Fruit fly (Drosophila melanogaster) whole organism, embryonic: ENCODE results near the gene Surf1.

ENCODE experiments used
- Blimp-1 ChIP-seq: fragments of 200-800 bp; sonication (Bioruptor generic); optimal IDR thresholded peaks from 3 replicates; lab custom pipeline; 2018; ENCODE audit warnings: missing biosample characterization, missing genetic modification characterization, mild to moderate bottlenecking, moderate library complexity, missing genetic modification reagents
- CG10979 ChIP-seq: fragments of 200-800 bp; sonication (Bioruptor generic); optimal IDR thresholded peaks from 2 replicates; lab custom pipeline; 2018; ENCODE audit warnings: missing biosample characterization, mild to moderate bottlenecking, missing genetic modification characterization, moderate library complexity
- CG11504 ChIP-seq: fragments of 200-800 bp; sonication (Bioruptor generic); optimal IDR thresholded peaks from 3 replicates; lab custom pipeline; 2019; ENCODE audit warnings: missing biosample characterization, mild to moderate bottlenecking, missing genetic modification characterization, moderate library complexity
- CG12659 ChIP-seq: fragments of 200-800 bp; sonication (Bioruptor generic); optimal IDR thresholded peaks from 3 replicates; lab custom pipeline; 2017; ENCODE audit warnings: mild to moderate bottlenecking, missing biosample characterization, missing genetic modification reagents, missing genetic modification characterization
- CG15601 ChIP-seq: fragments of 200-800 bp; sonication (Bioruptor generic); optimal IDR thresholded peaks from 3 replicates; lab custom pipeline; 2019; ENCODE audit warnings: missing biosample characterization, mild to moderate bottlenecking, missing genetic modification characterization, moderate library complexity
- CG17328 ChIP-seq: fragments of 200-800 bp; sonication (Bioruptor generic); IDR thresholded peaks from 2 replicates; pipeline ENCODE4 v1.3.6; 2022; ENCODE audit warnings: missing biosample characterization, missing genetic modification characterization
- CG17359 ChIP-seq: fragments of 200-800 bp; sonication (Bioruptor generic); optimal IDR thresholded peaks from 3 replicates; lab custom pipeline; 2018; ENCODE audit warnings: missing biosample characterization, mild to moderate bottlenecking, missing genetic modification characterization, moderate library complexity
- CG17361 ChIP-seq: fragments of 200-800 bp; sonication (Bioruptor generic); IDR thresholded peaks from 3 replicates; pipeline ENCODE4 v1.3.6; 2022; ENCODE audit warnings: missing biosample characterization, missing genetic modification characterization
- CG30403 ChIP-seq: fragments of 200-800 bp; sonication (Bioruptor generic); optimal IDR thresholded peaks from 3 replicates; lab custom pipeline; 2016; ENCODE audit warnings: missing biosample characterization, missing genetic modification characterization
- CG31441 ChIP-seq: fragments of 200-800 bp; sonication (Bioruptor generic); IDR thresholded peaks from 2 replicates; pipeline ENCODE4 v1.3.6; 2022; ENCODE audit warnings: missing biosample characterization, missing genetic modification characterization
- CG3407 ChIP-seq: fragments of 200-800 bp; sonication (Bioruptor generic); optimal IDR thresholded peaks from 2 replicates; lab custom pipeline; 2018; ENCODE audit warnings: missing biosample characterization, mild to moderate bottlenecking, missing genetic modification characterization
- CG4617 ChIP-seq: fragments of 200-800 bp; sonication (Bioruptor generic); optimal IDR thresholded peaks from 3 replicates; lab custom pipeline; 2016; ENCODE audit warnings: missing biosample characterization, missing genetic modification characterization, borderline replicate concordance
- CG6654 ChIP-seq: fragments of 200-800 bp; sonication (Bioruptor generic); optimal IDR thresholded peaks from 2 replicates; lab custom pipeline; 2017; ENCODE audit warnings: missing biosample characterization, mild to moderate bottlenecking, missing genetic modification characterization
- CG7839 ChIP-seq: fragments of 200-800 bp; sonication (Bioruptor generic); optimal IDR thresholded peaks from 3 replicates; lab custom pipeline; 2018; ENCODE audit warnings: missing biosample characterization, mild to moderate bottlenecking, missing genetic modification characterization, moderate library complexity
- CTCF ChIP-seq: fragments of 200-800 bp; sonication (Bioruptor generic); optimal IDR thresholded peaks from 2 replicates; lab custom pipeline; 2017; ENCODE audit warnings: missing biosample characterization, mild to moderate bottlenecking, missing genetic modification characterization, moderate library complexity
- Dbx ChIP-seq: fragments of 200-800 bp; sonication (Bioruptor generic); IDR thresholded peaks from 3 replicates; pipeline ENCODE4 v1.3.6; 2022; ENCODE audit warnings: missing biosample characterization, missing genetic modification characterization
- E2f2 ChIP-seq: fragments of 200-800 bp; sonication (Bioruptor generic); IDR thresholded peaks from 2 replicates; pipeline ENCODE4 v1.3.6; 2022; ENCODE audit warnings: missing biosample characterization, missing genetic modification characterization
- Elba2 ChIP-seq: fragments of 200-800 bp; sonication (Bioruptor generic); optimal IDR thresholded peaks from 3 replicates; lab custom pipeline; 2016; ENCODE audit warnings: missing biosample characterization, missing genetic modification characterization
- HLH3B ChIP-seq: fragments of 200-800 bp; sonication (Bioruptor generic); IDR thresholded peaks from 2 replicates; pipeline ENCODE4 v1.3.6; 2022; ENCODE audit warnings: missing biosample characterization, missing genetic modification characterization
- MESR4 ChIP-seq: fragments of 200-800 bp; sonication (Bioruptor generic); optimal IDR thresholded peaks from 2 replicates; lab custom pipeline; 2018; ENCODE audit warnings: missing biosample characterization, mild to moderate bottlenecking, missing genetic modification characterization, moderate library complexity
- Meics ChIP-seq: fragments of 200-800 bp; sonication (Bioruptor generic); optimal IDR thresholded peaks from 2 replicates; lab custom pipeline; 2017; ENCODE audit warnings: missing biosample characterization, mild to moderate bottlenecking, missing genetic modification characterization
- Ptx1 ChIP-seq: fragments of 200-800 bp; sonication (Bioruptor generic); IDR thresholded peaks from 2 replicates; pipeline ENCODE4 v1.3.6; 2022; ENCODE audit warnings: missing biosample characterization, missing genetic modification characterization
- Rfx ChIP-seq: fragments of 200-800 bp; sonication (Bioruptor generic); IDR thresholded peaks from 2 replicates; pipeline ENCODE4 v1.3.6; 2022; ENCODE audit warnings: missing biosample characterization, missing genetic modification characterization
- Rx ChIP-seq: fragments of 200-800 bp; sonication (Bioruptor generic); IDR thresholded peaks from 2 replicates; pipeline ENCODE4 v1.3.6; 2022; ENCODE audit warnings: missing biosample characterization, missing genetic modification characterization
- Sox102F ChIP-seq: fragments of 200-800 bp; sonication (Bioruptor generic); optimal IDR thresholded peaks from 2 replicates; lab custom pipeline; 2018; ENCODE audit warnings: missing biosample characterization, mild to moderate bottlenecking, missing genetic modification characterization, moderate library complexity
- caup ChIP-seq: fragments of 200-800 bp; sonication (Bioruptor generic); optimal IDR thresholded peaks from 3 replicates; lab custom pipeline; 2017; ENCODE audit warnings: missing biosample characterization, mild to moderate bottlenecking, missing genetic modification characterization, moderate library complexity; ENCODE audit not compliant: severe bottlenecking
- crol ChIP-seq: fragments of 200-800 bp; sonication (Bioruptor generic); IDR thresholded peaks from 2 replicates; pipeline ENCODE4 v1.3.6; 2022; ENCODE audit warnings: missing biosample characterization, missing genetic modification characterization
- da ChIP-seq: fragments of 200-800 bp; sonication (Bioruptor generic); optimal IDR thresholded peaks from 2 replicates; lab custom pipeline; 2016; ENCODE audit warnings: missing biosample characterization, missing genetic modification characterization
- dimm ChIP-seq: fragments of 200-800 bp; sonication (Bioruptor generic); IDR thresholded peaks from 2 replicates; pipeline ENCODE4 v1.3.6; 2022; ENCODE audit warnings: missing biosample characterization, missing genetic modification characterization
- dmrt99B ChIP-seq: fragments of 200-800 bp; sonication (Bioruptor generic); optimal IDR thresholded peaks from 2 replicates; lab custom pipeline; 2018; ENCODE audit warnings: missing biosample characterization, mild to moderate bottlenecking, missing genetic modification characterization, moderate library complexity
- dysf ChIP-seq: fragments of 200-800 bp; sonication (Bioruptor generic); IDR thresholded peaks from 3 replicates; pipeline ENCODE4 v1.3.6; 2022; ENCODE audit warnings: missing biosample characterization, missing genetic modification characterization
- eyg ChIP-seq: fragments of 200-800 bp; sonication (Bioruptor generic); optimal IDR thresholded peaks from 3 replicates; lab custom pipeline; 2016; ENCODE audit warnings: missing biosample characterization, missing genetic modification characterization
- ftz-f1 ChIP-seq: fragments of 200-800 bp; sonication (Bioruptor generic); optimal IDR thresholded peaks from 2 replicates; lab custom pipeline; 2016; ENCODE audit warnings: missing biosample characterization, missing genetic modification characterization
- gfzf ChIP-seq: fragments of 200-800 bp; sonication (Bioruptor generic); optimal IDR thresholded peaks from 2 replicates; lab custom pipeline; 2016; ENCODE audit warnings: missing biosample characterization, mild to moderate bottlenecking, missing genetic modification characterization, moderate library complexity
- grau ChIP-seq: fragments of 200-800 bp; optimal IDR thresholded peaks from 3 replicates; lab custom pipeline; 2019; ENCODE audit warnings: missing biosample characterization, mild to moderate bottlenecking, missing genetic modification characterization, moderate library complexity
- hkb ChIP-seq, 2 experiments: fragments of 200-800 bp in 1 of 2; fragments of >200 bp in 1 of 2; sonication (Bioruptor generic) in 1 of 2; IDR thresholded peaks in 1 of 2; optimal IDR thresholded peaks in 1 of 2; 2 replicates each; pipeline versions ENCODE4 v1.3.6 to Lab custom; 2017 to 2022; ENCODE audit warnings: missing biosample characterization in 1 of 2, missing genetic modification characterization in 1 of 2
- mam ChIP-seq: fragments of 200-800 bp; sonication (Bioruptor generic); optimal IDR thresholded peaks from 3 replicates; lab custom pipeline; 2016; ENCODE audit warnings: missing biosample characterization, missing genetic modification characterization
- phol ChIP-seq: fragments of 200-800 bp; sonication (Bioruptor generic); optimal IDR thresholded peaks from 3 replicates; lab custom pipeline; 2018; ENCODE audit warnings: missing biosample characterization, mild to moderate bottlenecking, missing genetic modification characterization, moderate library complexity
- prd ChIP-seq, 3 experiments: fragments of >200 bp in 2 of 3; fragments of 200-800 bp in 1 of 3; sonication (Bioruptor generic) in 1 of 3; optimal IDR thresholded peaks in 2 of 3; IDR thresholded peaks in 1 of 3; 2 replicates in 2 of 3; 3 replicates in 1 of 3; pipeline versions ENCODE4 v1.3.6 to Lab custom; 2017 to 2022; ENCODE audit warnings: missing biosample characterization in 1 of 3, missing genetic modification characterization in 1 of 3
- psq ChIP-seq: fragments of 200-800 bp; sonication (Bioruptor generic); optimal IDR thresholded peaks from 2 replicates; lab custom pipeline; 2017; ENCODE audit warnings: missing biosample characterization, missing genetic modification characterization
- row ChIP-seq: fragments of 200-800 bp; sonication (Bioruptor generic); IDR thresholded peaks from 3 replicates; pipeline ENCODE4 v1.3.6; 2022; ENCODE audit warnings: missing biosample characterization, missing genetic modification characterization
- salm ChIP-seq: fragments of 200-800 bp; sonication (Bioruptor generic); optimal IDR thresholded peaks from 2 replicates; lab custom pipeline; 2018; ENCODE audit warnings: missing biosample characterization, mild to moderate bottlenecking, missing genetic modification characterization
- seq ChIP-seq: fragments of 200-800 bp; sonication (Bioruptor generic); IDR thresholded peaks from 2 replicates; pipeline ENCODE4 v1.3.6; 2022; ENCODE audit warnings: missing biosample characterization, missing genetic modification characterization
- sim ChIP-seq: fragments of 200-800 bp; sonication (Bioruptor generic); IDR thresholded peaks from 2 replicates; pipeline ENCODE4 v1.3.6; 2022; ENCODE audit warnings: missing biosample characterization, missing genetic modification characterization
- stwl ChIP-seq: fragments of 200-800 bp; sonication (Bioruptor generic); optimal IDR thresholded peaks from 3 replicates; lab custom pipeline; 2018; ENCODE audit warnings: missing biosample characterization, mild to moderate bottlenecking, missing genetic modification characterization, moderate library complexity
- tap ChIP-seq: fragments of 200-800 bp; optimal IDR thresholded peaks from 3 replicates; lab custom pipeline; 2019; ENCODE audit warnings: missing biosample characterization, mild to moderate bottlenecking, missing genetic modification characterization, moderate library complexity
- tna ChIP-seq: fragments of 200-800 bp; sonication (Bioruptor generic); IDR thresholded peaks from 2 replicates; pipeline ENCODE4 v1.3.6; 2022; ENCODE audit warnings: missing biosample characterization, missing genetic modification characterization; ENCODE audit not compliant: partially characterized antibody
- unpg ChIP-seq: fragments of 200-800 bp; sonication (Bioruptor generic); optimal IDR thresholded peaks from 3 replicates; lab custom pipeline; 2018; ENCODE audit warnings: missing biosample characterization, mild to moderate bottlenecking, missing genetic modification characterization, moderate library complexity
- vvl ChIP-seq: fragments of 200-800 bp; sonication (Bioruptor generic); IDR thresholded peaks from 2 replicates; pipeline ENCODE4 v1.3.6; 2022; ENCODE audit warnings: missing biosample characterization, missing genetic modification characterization

Gene Surf1

dm6 chr3L:6995364-6995749 is 37.2 kb downstream of the Surf1 start (continued):
- TF ChIP-seq caup (GFP tag; lab: Kevin White, UChicago) (no peak), da (no peak), row (GFP tag; lab: Robert Waterston, UW) (no peak), tna (GFP tag; lab: Robert Waterston, UW) (no peak), crol (GFP tag; lab: Robert Waterston, UW) (no peak), CG15601 (tag; lab: Kevin White, UChicago) (no peak), MESR4 (no peak), stwl (no peak), CTCF (GFP tag; lab: Kevin White, UChicago) (peak; percentile 91)

- TF ChIP-seq E2f2 (GFP tag; lab: Robert Waterston, UW) = no peak
- no peak for TF ChIP-seq gfzf
- TF ChIP-seq Ptx1 = 0 out of 2 replicates have a peak, but pooled peaks have one; percentile 35
- no peak for TF ChIP-seq CG6654 (GFP tag; lab: Kevin White, UChicago)
- TF ChIP-seq CG3407 (GFP tag; lab: Kevin White, UChicago) = no peak
- TF ChIP-seq Rfx (GFP tag; lab: Robert Waterston, UW) = 0 out of 2 replicates have a peak, but pooled peaks have one; percentile 10
- peak; percentile 16 for TF ChIP-seq CG12659
- no peak for TF ChIP-seq dimm (GFP tag; lab: Robert Waterston, UW)
- TF ChIP-seq CG17361 (GFP tag; lab: Robert Waterston, UW) = peak; percentile 34; the same call in 1 of the 3 replicates
- no peak for TF ChIP-seq sim (GFP tag; lab: Robert Waterston, UW)
- peak; percentile 41 for TF ChIP-seq phol (tag; lab: Kevin White, UChicago)
- no peak for TF ChIP-seq Dbx (GFP tag; lab: Robert Waterston, UW)
- peak; percentile 4 for TF ChIP-seq CG10979
- TF ChIP-seq seq (GFP tag; lab: Robert Waterston, UW) = peak; percentile 30; the same call in 1 of the 2 replicates
- peak; percentile 34; the same call in 1 of the 2 replicates for TF ChIP-seq CG31441
- no peak for TF ChIP-seq eyg (GFP tag; lab: Kevin White, UChicago)
- TF ChIP-seq CG30403 (GFP tag; lab: Kevin White, UChicago) = peak; percentile 5
- peak; percentile 25 for TF ChIP-seq CG7839 (tag; lab: Kevin White, UChicago)
- TF ChIP-seq mam (GFP tag; lab: Kevin White, UChicago) = no peak
- peak; percentile 32 for TF ChIP-seq CG17359 (tag; lab: Kevin White, UChicago)
- TF ChIP-seq psq = no peak
- no peak for TF ChIP-seq hkb (optimal IDR thresholded peaks at IDR 0.05; lab: Kevin White, UChicago)
- TF ChIP-seq hkb (GFP tag; IDR thresholded peaks at IDR 0.05; lab: Robert Waterston, UW) = 0 out of 2 replicates have a peak, but pooled peaks have one; percentile 16
- TF ChIP-seq CG11504 (tag; lab: Kevin White, UChicago) = peak; percentile 61
- TF ChIP-seq Sox102F (GFP tag; lab: Kevin White, UChicago) = peak; percentile 30
- peak; percentile 3 for TF ChIP-seq Blimp-1 (GFP tag; lab: Kevin White, UChicago)
- TF ChIP-seq dmrt99B = peak; percentile 52
- peak; percentile 24 for TF ChIP-seq tap (tag; lab: Kevin White, UChicago)
- TF ChIP-seq Rx (GFP tag; lab: Robert Waterston, UW) = no peak
- peak; percentile 24 for TF ChIP-seq grau
- TF ChIP-seq vvl = peak; percentile 14; the same call in 1 of the 2 replicates
- TF ChIP-seq Elba2 (GFP tag; lab: Kevin White, UChicago) = no peak
- TF ChIP-seq CG17328 (GFP tag; lab: Robert Waterston, UW) = no peak
- peak; percentile 23 for TF ChIP-seq unpg (GFP tag; lab: Kevin White, UChicago)
- TF ChIP-seq ftz-f1 (GFP tag; lab: Kevin White, UChicago) = no peak
- no peak for TF ChIP-seq prd (optimal IDR thresholded peaks at IDR 0.05; lab: Kevin White, UChicago)
- 0 out of 3 replicates have a peak, but pooled peaks have one; percentile 33 for TF ChIP-seq prd (GFP tag; IDR thresholded peaks at IDR 0.05; lab: Robert Waterston, UW)
- TF ChIP-seq salm (tag; lab: Kevin White, UChicago) = no peak
- peak; percentile 45; the same call in 2 of the 3 replicates for TF ChIP-seq dysf
- TF ChIP-seq HLH3B = 0 out of 2 replicates have a peak, but pooled peaks have one; percentile 29
- TF ChIP-seq Meics (GFP tag; lab: Kevin White, UChicago) = peak; percentile 35
- no peak for TF ChIP-seq CG4617
These were observed 38.8 kb downstream of the Surf1 start for dm6 chr3L:6996907-6997306.
